Worm (Caenorhabditis elegans): ENCODE data around the gene F35C11.2.

- no peak for TF ChIP-seq efl-1 (GFP tag; optimal IDR thresholded peaks at IDR 0.05)
- no peak for TF ChIP-seq pha-4 (tag; optimal IDR thresholded peaks at IDR 0.05)
These were observed 39.2 kb downstream of the F35C11.2 start, which contains the start of gene M110.8 for ce11 chrII:8209476-8209875.

Data from whole organism, young adult.